Worm (Caenorhabditis elegans) whole organism, young adult: ENCODE measurements around the gene H27A22.1.

ENCODE experiments used
- D2030.7 ChIP-seq: fragments of 200-800 bp; sonication (Bioruptor generic); IDR thresholded peaks from 2 replicates; pipeline ENCODE4 v1.3.6; 2022; ENCODE audit warnings: missing genetic modification reagents, missing genetic modification characterization, missing compliant biosample characterization
- F52B5.7 ChIP-seq: sonication (generic microtip); optimal IDR thresholded peaks from 2 replicates; lab custom pipeline; 2016; ENCODE audit warnings: mild to moderate bottlenecking, missing genetic modification characterization, missing compliant biosample characterization
- ceh-79 ChIP-seq: sonication (generic microtip); optimal IDR thresholded peaks from 2 replicates; lab custom pipeline; 2017; ENCODE audit warnings: mild to moderate bottlenecking, missing genetic modification characterization, missing compliant biosample characterization
- dox-1 ChIP-seq: fragments of 200-800 bp; sonication (Bioruptor generic); IDR thresholded peaks from 2 replicates; pipeline ENCODE4 v1.3.6; 2022; ENCODE audit warnings: missing genetic modification reagents, missing genetic modification characterization, missing compliant biosample characterization
- madf-8 ChIP-seq: fragments of 200-800 bp; sonication (Bioruptor generic); conservative IDR thresholded peaks from 2 replicates; pipeline ENCODE4 v1.3.6; 2022; ENCODE audit warnings: missing genetic modification reagents, missing genetic modification characterization, missing compliant biosample characterization
- mel-28 ChIP-seq: sonication (generic microtip); optimal IDR thresholded peaks from 2 replicates; lab custom pipeline; 2016; ENCODE audit warnings: borderline replicate concordance, mild to moderate bottlenecking, missing genetic modification characterization, missing compliant biosample characterization
- snpc-4 ChIP-seq, 5 experiments: fragments of 150-350 bp in 1 of 5; sonication (generic microtip) in 4 of 5; optimal IDR thresholded peaks; 2 replicates each; lab custom pipeline; 2014 to 2018; ENCODE audit warnings: missing genetic modification characterization in 5 of 5, missing biosample characterization in 3 of 5, antibody characterized with exemption in 2 of 5, mild to moderate bottlenecking in 2 of 5, missing compliant biosample characterization in 2 of 5, missing genotype in 2 of 5, moderate library complexity in 2 of 5, missing genetic modification reagents in 1 of 5
- tbx-9 ChIP-seq: sonication (generic microtip); optimal IDR thresholded peaks from 2 replicates; lab custom pipeline; 2016; ENCODE audit warnings: borderline replicate concordance, missing genetic modification characterization, inconsistent platforms, missing compliant biosample characterization
- xnd-1 ChIP-seq: sonication (generic microtip); optimal IDR thresholded peaks from 2 replicates; lab custom pipeline; 2016; ENCODE audit warnings: missing genotype, missing genetic modification reagents, missing genetic modification characterization, missing compliant biosample characterization

DNA sequence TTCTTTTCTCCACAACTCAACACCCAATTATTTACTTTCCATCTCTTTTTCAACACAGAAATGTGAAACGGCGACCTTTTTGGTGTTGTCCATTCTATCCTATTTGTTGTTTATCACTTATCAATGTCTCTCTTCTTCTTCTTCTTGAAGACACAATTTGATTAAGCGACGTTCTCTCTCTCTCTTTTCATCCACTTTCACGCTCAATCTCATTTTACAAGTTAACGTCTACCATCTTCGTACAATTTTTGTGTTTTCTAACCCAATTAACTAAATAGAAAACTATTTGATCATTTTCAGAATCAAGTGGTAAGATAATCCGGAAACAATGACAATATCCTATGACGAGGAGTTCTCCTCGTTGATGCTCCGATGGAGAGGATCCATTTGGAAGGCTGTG lies 44.7 kb upstream of the H27A22.1 start, which contains the start of gene best-14:
- TF ChIP-seq xnd-1, result no peak
- TF ChIP-seq tbx-9, result no peak
- TF ChIP-seq ceh-79, result no peak
- TF ChIP-seq madf-8 (GFP tag; lab: Robert Waterston, UW), result no peak
- TF ChIP-seq snpc-4 (GFP tag; optimal IDR thresholded peaks at IDR 0.05; lab: Kevin White, UChicago), result no peak
- no peak for TF ChIP-seq snpc-4 (tag; optimal IDR thresholded peaks at IDR 0.05; lab: Kevin White, UChicago)
- no peak for TF ChIP-seq dox-1 (GFP tag; lab: Robert Waterston, UW)
- TF ChIP-seq F52B5.7 (tag; lab: Kevin White, UChicago), result no peak
- TF ChIP-seq mel-28, result no peak
- TF ChIP-seq D2030.7 (GFP tag; lab: Robert Waterston, UW), result no peak
